Fruit fly (Drosophila melanogaster): ENCODE measurements around the gene subdued.

DNA sequence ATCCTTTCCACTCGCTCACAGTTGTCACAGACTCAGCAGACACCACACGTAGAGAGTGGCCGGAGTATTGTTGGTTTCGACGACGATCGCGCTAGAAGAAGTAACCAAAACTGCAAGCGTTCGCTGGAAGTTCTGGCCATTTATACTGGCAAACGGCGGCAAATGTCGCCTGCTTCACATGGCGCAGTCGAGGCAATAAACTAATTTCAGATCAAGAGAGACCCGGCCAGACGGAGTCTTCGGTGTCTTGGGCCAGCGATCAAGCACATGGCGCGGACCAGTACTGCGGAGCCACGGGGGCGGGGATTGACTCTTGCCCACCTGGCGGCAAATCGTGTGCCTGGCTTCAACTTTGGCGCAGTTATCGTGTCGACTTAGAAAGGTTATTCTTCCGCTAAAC lies 43.7 kb downstream of the subdued start, which contains the start of gene Cpr92A:
- TF ChIP-seq Hr83 (GFP tag; optimal IDR thresholded peaks at IDR 0.05; ENCODE audit: poor library complexity, severe bottlenecking) (no peak), Jra (GFP tag; optimal IDR thresholded peaks at IDR 0.05) (no peak), h (GFP tag; optimal IDR thresholded peaks at IDR 0.05) (no peak), foxo (GFP tag; optimal IDR thresholded peaks at IDR 0.05) (no peak), Mio (GFP tag; optimal IDR thresholded peaks at IDR 0.05) (no peak), Abd-B (GFP tag; optimal IDR thresholded peaks at IDR 0.05) (no peak), CrebA (GFP tag; optimal IDR thresholded peaks at IDR 0.05; ENCODE audit: borderline replicate concordance) (no peak), sage (GFP tag; optimal IDR thresholded peaks at IDR 0.05) (no peak), dsf (GFP tag; optimal IDR thresholded peaks at IDR 0.05; ENCODE audit: borderline replicate concordance) (no peak), fru (GFP tag; optimal IDR thresholded peaks at IDR 0.05) (no peak), Vsx2 (GFP tag; optimal IDR thresholded peaks at IDR 0.05; ENCODE audit: partially characterized antibody) (no peak), woc (GFP tag; optimal IDR thresholded peaks at IDR 0.05) (no peak)
